Fruit fly (Drosophila melanogaster) whole organism: ENCODE measurements around the gene Nepl3.

Experiments used
- CG8478 ChIP-seq: fragments of >200 bp; optimal IDR thresholded peaks from 2 replicates; lab custom pipeline; 2018; ENCODE audit warnings: inconsistent platforms
- Dll ChIP-seq: fragments of >200 bp; optimal IDR thresholded peaks from 2 replicates; lab custom pipeline; 2017
- EcR ChIP-seq, 2 experiments: fragments of >200 bp; optimal IDR thresholded peaks; 2 replicates each; lab custom pipeline; 2017; ENCODE audit warnings: missing biosample characterization in 2 of 2, missing genetic modification characterization in 2 of 2, missing genetic modification reagents in 2 of 2
- pan ChIP-seq: fragments of >200 bp; optimal IDR thresholded peaks from 2 replicates; lab custom pipeline; 2017
- psq ChIP-seq: fragments of >200 bp; optimal IDR thresholded peaks from 2 replicates; lab custom pipeline; 2017
- usp ChIP-seq: fragments of >200 bp; optimal IDR thresholded peaks from 2 replicates; lab custom pipeline; 2017; ENCODE audit warnings: missing biosample characterization, missing genetic modification characterization, mixed read lengths

Nepl3 gene

dm6 chr2L:5028091-5028490, 30.0 kb downstream of the Nepl3 start, which contains the start of gene vkg:
Gene vkg, minus strand, starts transcription at chr2L:5028191.
- TF ChIP-seq pan (no peak), CG8478 (lab: Kevin White, UChicago) (no peak), psq (lab: Kevin White, UChicago) (no peak), Dll (lab: Kevin White, UChicago) (no peak), EcR (GFP tag; optimal IDR thresholded peaks at IDR 0.05; lab: Kevin White, UChicago) (no peak), usp (no peak)

- TF ChIP-seq CG8478 (lab: Kevin White, UChicago) (no peak), pan (no peak), usp (no peak), psq (lab: Kevin White, UChicago) (no peak), Dll (lab: Kevin White, UChicago) (no peak), EcR (GFP tag; optimal IDR thresholded peaks at IDR 0.05; lab: Kevin White, UChicago) (no peak)
Observed at dm6 chr2L:5027321-5028069, 30.6 kb downstream of the Nepl3 start.

dm6 chr2L:5025557-5025956, 32.5 kb downstream of the Nepl3 start:
- no peak for TF ChIP-seq usp
- no peak for TF ChIP-seq psq (lab: Kevin White, UChicago)
- no peak for TF ChIP-seq pan
- TF ChIP-seq Dll (lab: Kevin White, UChicago): no peak
- no peak for TF ChIP-seq CG8478 (lab: Kevin White, UChicago)
- TF ChIP-seq EcR (GFP tag; optimal IDR thresholded peaks at IDR 0.05; lab: Kevin White, UChicago): no peak

- TF ChIP-seq pan: no peak
- TF ChIP-seq Dll (lab: Kevin White, UChicago): no peak
- TF ChIP-seq CG8478 (lab: Kevin White, UChicago): no peak
- no peak for TF ChIP-seq psq (lab: Kevin White, UChicago)
- no peak for TF ChIP-seq usp
Observed at dm6 chr2L:5022602-5023001, 35.4 kb downstream of the Nepl3 start.

dm6 chr2L:5020479-5020878, 37.6 kb downstream of the Nepl3 start:
- no peak for TF ChIP-seq EcR (GFP tag; optimal IDR thresholded peaks at IDR 0.05; lab: Kevin White, UChicago)
- no peak for TF ChIP-seq pan
- no peak for TF ChIP-seq psq (lab: Kevin White, UChicago)

- no peak for TF ChIP-seq usp
- no peak for TF ChIP-seq EcR (GFP tag; optimal IDR thresholded peaks at IDR 0.05; lab: Kevin White, UChicago)
- TF ChIP-seq Dll (lab: Kevin White, UChicago): no peak
- TF ChIP-seq pan: no peak
- no peak for TF ChIP-seq psq (lab: Kevin White, UChicago)
- TF ChIP-seq CG8478 (lab: Kevin White, UChicago): no peak
Observed at dm6 chr2L:5010784-5011260, 47.2 kb downstream of the Nepl3 start, which contains the start of the genes CG31917, Tfb5 and SelT. Gene CG31917, minus strand, starts transcription at chr2L:5010834. Gene Tfb5, minus strand, starts transcription at chr2L:5010834. Gene SelT, plus strand, starts transcription at chr2L:5010922.

dm6 chr2L:5009306-5010030, 48.6 kb downstream of the Nepl3 start, which contains the start of gene Rtnl1:
Gene Rtnl1, minus strand, starts transcription at chr2L:5009720.
- TF ChIP-seq usp (no peak), psq (lab: Kevin White, UChicago) (no peak), Dll (lab: Kevin White, UChicago) (no peak), pan (no peak), EcR (GFP tag; optimal IDR thresholded peaks at IDR 0.05; lab: Kevin White, UChicago) (no peak), CG8478 (lab: Kevin White, UChicago) (no peak)

dm6 chr2L:5007256-5007655, 50.8 kb downstream of the Nepl3 start:
- TF ChIP-seq usp (no peak), pan (no peak), CG8478 (lab: Kevin White, UChicago) (no peak), Dll (lab: Kevin White, UChicago) (no peak), psq (lab: Kevin White, UChicago) (no peak), EcR (GFP tag; optimal IDR thresholded peaks at IDR 0.05; lab: Kevin White, UChicago) (no peak)

- TF ChIP-seq pan (no peak), EcR (GFP tag; optimal IDR thresholded peaks at IDR 0.05; lab: Kevin White, UChicago) (no peak), psq (lab: Kevin White, UChicago) (no peak), Dll (lab: Kevin White, UChicago) (no peak), CG8478 (lab: Kevin White, UChicago) (no peak), usp (no peak)
Observed at dm6 chr2L:5006323-5006722, 51.7 kb downstream of the Nepl3 start.
